Worm (Caenorhabditis elegans): ENCODE measurements around the gene Y57G11C.3.

Y57G11C.3 gene

ce11 chrIV:14728225-14728624, 39.8 kb upstream of the Y57G11C.3 start, which contains the start of gene Y57G11C.42:
Gene Y57G11C.42, plus strand, starts transcription at chrIV:14728525.
- no peak for TF ChIP-seq lsy-2 (tag; optimal IDR thresholded peaks at IDR 0.05)
- TF ChIP-seq nhr-10 (tag; optimal IDR thresholded peaks at IDR 0.05) = no peak
- TF ChIP-seq egl-27 (tag; optimal IDR thresholded peaks at IDR 0.05) = no peak
- no peak for TF ChIP-seq ceh-82 (tag; optimal IDR thresholded peaks at IDR 0.05)
- no peak for TF ChIP-seq ztf-1 (GFP tag; conservative IDR thresholded peaks at IDR 0.05)
- no peak for TF ChIP-seq nhr-23 (tag; optimal IDR thresholded peaks at IDR 0.05)
- TF ChIP-seq nhr-12 (tag; optimal IDR thresholded peaks at IDR 0.05) = no peak
- no peak for TF ChIP-seq unc-55 (GFP tag; optimal IDR thresholded peaks at IDR 0.05)
- TF ChIP-seq unc-39 (tag; optimal IDR thresholded peaks at IDR 0.05) = no peak

DNA sequence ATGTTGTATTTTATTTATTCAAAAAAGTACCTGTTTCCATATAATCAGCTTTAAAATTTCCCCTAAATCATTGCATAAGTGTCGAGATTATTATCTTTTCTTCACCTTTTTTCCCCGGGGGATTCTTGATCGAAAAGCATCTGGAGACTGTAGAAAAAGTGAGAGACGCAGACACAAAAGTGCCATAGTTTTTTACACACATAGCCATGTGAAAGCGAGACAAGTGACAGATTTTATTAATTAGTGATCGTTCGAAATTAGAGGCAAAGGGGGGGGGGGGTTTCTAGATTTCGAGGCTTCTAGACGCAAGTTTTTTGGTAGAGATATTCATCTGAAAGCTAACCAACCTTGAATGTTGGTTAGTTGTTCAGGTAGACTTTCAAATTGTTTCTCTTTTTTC, 38.7 kb upstream of the Y57G11C.3 start:
- TF ChIP-seq nhr-25 (tag; optimal IDR thresholded peaks at IDR 0.05) (peak; percentile 36), nhr-77 (tag; optimal IDR thresholded peaks at IDR 0.05) (no peak)

DNA sequence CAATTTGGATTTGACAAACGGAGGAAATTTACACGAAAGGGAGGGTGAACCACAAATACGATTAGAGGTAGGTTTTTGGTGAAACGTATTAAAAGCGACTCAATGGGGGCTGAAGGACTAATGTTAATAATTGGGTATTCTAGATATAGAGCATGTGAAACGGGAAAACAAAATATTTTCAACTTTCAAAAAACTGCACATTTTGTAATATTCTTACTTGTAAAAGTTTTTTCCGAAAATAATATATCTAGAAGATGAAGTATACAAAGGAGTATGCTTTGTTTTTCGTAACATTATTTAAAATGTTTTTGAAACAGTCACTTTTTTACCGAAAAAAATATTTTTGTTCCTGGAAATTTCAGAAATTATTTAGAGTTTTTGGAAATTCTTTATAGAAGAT, 26.1 kb upstream of the Y57G11C.3 start:
- no peak for TF ChIP-seq nhr-11 (tag; optimal IDR thresholded peaks at IDR 0.05)
- no peak for TF ChIP-seq sem-4 (tag; optimal IDR thresholded peaks at IDR 0.05)
- no peak for TF ChIP-seq ceh-16 (tag; optimal IDR thresholded peaks at IDR 0.05)
- TF ChIP-seq Y55F3AM.14 (GFP tag; optimal IDR thresholded peaks at IDR 0.05) = no peak
- TF ChIP-seq F13H6.1 (tag; optimal IDR thresholded peaks at IDR 0.05) = no peak
- no peak for TF ChIP-seq aly-2 (tag; optimal IDR thresholded peaks at IDR 0.05)
- no peak for TF ChIP-seq ceh-82 (tag; optimal IDR thresholded peaks at IDR 0.05)
- no peak for TF ChIP-seq snpc-4 (tag; optimal IDR thresholded peaks at IDR 0.05)
- no peak for TF ChIP-seq skn-1 (tag; optimal IDR thresholded peaks at IDR 0.05)
- no peak for TF ChIP-seq ztf-4 (tag; optimal IDR thresholded peaks at IDR 0.05)
- no peak for TF ChIP-seq mdl-1 (tag; optimal IDR thresholded peaks at IDR 0.05)
- no peak for TF ChIP-seq ztf-1 (GFP tag; conservative IDR thresholded peaks at IDR 0.05)
- TF ChIP-seq elt-1 (tag; optimal IDR thresholded peaks at IDR 0.05) = no peak
- TF ChIP-seq nhr-10 (tag; optimal IDR thresholded peaks at IDR 0.05) = no peak
- TF ChIP-seq ama-1 (optimal IDR thresholded peaks at IDR 0.05) = no peak

ce11 chrIV:14754912-14755311, 13.1 kb upstream of the Y57G11C.3 start, which contains the start of gene Y57G11C.499:
Gene Y57G11C.499, minus strand, starts transcription at chrIV:14754934.
- TF ChIP-seq nhr-25 (tag; optimal IDR thresholded peaks at IDR 0.05) = no peak
- no peak for TF ChIP-seq zag-1 (tag; optimal IDR thresholded peaks at IDR 0.05)
- TF ChIP-seq mdl-1 (tag; optimal IDR thresholded peaks at IDR 0.05) = no peak
- no peak for TF ChIP-seq unc-39 (tag; optimal IDR thresholded peaks at IDR 0.05)
- no peak for TF ChIP-seq fos-1 (tag; optimal IDR thresholded peaks at IDR 0.05)
- no peak for TF ChIP-seq nhr-12 (tag; optimal IDR thresholded peaks at IDR 0.05)
- no peak for TF ChIP-seq nhr-21 (tag; optimal IDR thresholded peaks at IDR 0.05)
- no peak for TF ChIP-seq peb-1 (tag; optimal IDR thresholded peaks at IDR 0.05)

DNA sequence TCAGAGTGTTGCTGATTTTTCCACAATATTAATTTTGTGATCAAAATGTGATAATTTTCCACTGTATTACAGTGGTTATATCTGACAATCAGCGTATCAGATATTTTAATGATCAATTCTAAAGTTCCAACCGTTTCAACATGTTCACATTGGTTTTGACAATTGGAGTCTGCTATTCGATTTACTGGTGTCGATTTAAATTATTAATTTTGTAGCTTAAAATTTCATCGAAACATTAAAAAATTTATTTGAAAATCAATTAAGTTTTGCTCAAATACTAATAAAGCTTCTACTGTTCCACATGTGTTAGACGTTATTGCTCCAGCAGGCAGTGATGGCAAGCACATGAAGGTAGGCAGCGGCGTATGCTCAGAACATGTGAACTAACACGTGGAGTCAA, 10.2 kb upstream of the Y57G11C.3 start:
- TF ChIP-seq gmeb-1 (tag; optimal IDR thresholded peaks at IDR 0.05) (no peak), mdl-1 (tag; optimal IDR thresholded peaks at IDR 0.05) (no peak)

DNA sequence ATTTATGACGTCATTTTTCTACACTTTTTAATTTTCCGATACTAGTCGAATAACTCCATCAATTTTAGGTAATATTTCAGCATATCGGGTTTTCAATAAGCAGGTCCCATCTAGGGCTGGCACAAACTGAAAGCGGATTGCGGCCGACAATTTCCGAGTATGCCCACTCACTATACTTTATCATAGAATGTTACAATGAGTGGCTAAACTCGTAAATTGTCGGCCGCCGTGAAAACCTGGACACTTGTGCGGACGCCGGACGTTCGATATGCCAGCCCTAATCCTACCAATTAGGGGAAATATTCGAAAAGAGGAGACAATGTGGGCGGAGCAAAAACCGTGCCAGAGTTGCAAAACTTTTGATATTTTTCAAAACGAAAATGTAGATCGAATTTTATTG, 8.3 kb upstream of the Y57G11C.3 start:
- TF ChIP-seq ztf-1 (GFP tag; conservative IDR thresholded peaks at IDR 0.05) (no peak), ztf-4 (tag; optimal IDR thresholded peaks at IDR 0.05) (no peak)

- no peak for TF ChIP-seq R02D3.7 (tag; optimal IDR thresholded peaks at IDR 0.05)
- no peak for TF ChIP-seq zag-1 (tag; optimal IDR thresholded peaks at IDR 0.05)
- no peak for TF ChIP-seq ceh-16 (tag; optimal IDR thresholded peaks at IDR 0.05)
- TF ChIP-seq sma-9 (GFP tag; optimal IDR thresholded peaks at IDR 0.05) = no peak
- TF ChIP-seq sma-9 (tag; optimal IDR thresholded peaks at IDR 0.05) = no peak
- no peak for TF ChIP-seq ZK546.5 (tag; optimal IDR thresholded peaks at IDR 0.05)
- no peak for TF ChIP-seq lsy-2 (tag; optimal IDR thresholded peaks at IDR 0.05)
- no peak for TF ChIP-seq nhr-25 (tag; optimal IDR thresholded peaks at IDR 0.05)
- no peak for TF ChIP-seq fos-1 (tag; optimal IDR thresholded peaks at IDR 0.05)
- TF ChIP-seq unc-55 (GFP tag; optimal IDR thresholded peaks at IDR 0.05) = no peak
- TF ChIP-seq nhr-12 (tag; optimal IDR thresholded peaks at IDR 0.05) = no peak
- no peak for TF ChIP-seq alr-1 (tag; optimal IDR thresholded peaks at IDR 0.05)
- TF ChIP-seq nhr-11 (tag; optimal IDR thresholded peaks at IDR 0.05) = no peak
- no peak for TF ChIP-seq sma-3 (GFP tag; optimal IDR thresholded peaks at IDR 0.05)
- no peak for TF ChIP-seq ztf-1 (GFP tag; conservative IDR thresholded peaks at IDR 0.05)
- no peak for TF ChIP-seq peb-1 (tag; optimal IDR thresholded peaks at IDR 0.05)
- TF ChIP-seq egl-27 (tag; optimal IDR thresholded peaks at IDR 0.05) = no peak
- TF ChIP-seq elt-1 (tag; optimal IDR thresholded peaks at IDR 0.05) = no peak
- TF ChIP-seq Y55F3AM.14 (GFP tag; optimal IDR thresholded peaks at IDR 0.05) = no peak
- no peak for TF ChIP-seq nhr-129 (tag; optimal IDR thresholded peaks at IDR 0.05)
Measured at ce11 chrIV:14760845-14761244, 7.2 kb upstream of the Y57G11C.3 start, which contains the start of gene ptp-5.2. Gene ptp-5.2, minus strand, starts transcription at chrIV:14760945.

Data from whole organism, L2 larva.